Fruit fly (Drosophila melanogaster) whole organism, embryonic: ENCODE measurements around the gene CG43895.

Source experiments
- Bdp1 ChIP-seq: fragments of 200-800 bp; sonication (Bioruptor generic); optimal IDR thresholded peaks from 3 replicates; lab custom pipeline; 2016; ENCODE audit warnings: missing biosample characterization, missing genetic modification characterization
- C15 ChIP-seq: fragments of 200-800 bp; sonication (Bioruptor generic); IDR thresholded peaks from 3 replicates; pipeline ENCODE4 v1.3.6; 2022; ENCODE audit warnings: missing biosample characterization, missing genetic modification characterization
- CG10274 ChIP-seq: fragments of 200-800 bp; sonication (Bioruptor generic); optimal IDR thresholded peaks from 3 replicates; lab custom pipeline; 2017; ENCODE audit warnings: missing biosample characterization, mild to moderate bottlenecking, missing genetic modification characterization
- CG10654 ChIP-seq: fragments of 200-800 bp; sonication (Bioruptor generic); optimal IDR thresholded peaks from 2 replicates; lab custom pipeline; 2016; ENCODE audit warnings: missing biosample characterization, missing genetic modification characterization
- CG12659 ChIP-seq: fragments of 200-800 bp; sonication (Bioruptor generic); optimal IDR thresholded peaks from 3 replicates; lab custom pipeline; 2017; ENCODE audit warnings: mild to moderate bottlenecking, missing biosample characterization, missing genetic modification reagents, missing genetic modification characterization
- CG13894 ChIP-seq: fragments of 200-800 bp; sonication (Bioruptor generic); optimal IDR thresholded peaks from 3 replicates; lab custom pipeline; 2018; ENCODE audit warnings: missing biosample characterization, mild to moderate bottlenecking, missing genetic modification characterization, moderate library complexity
- CG1529 ChIP-seq: fragments of 200-800 bp; sonication (Bioruptor generic); optimal IDR thresholded peaks from 3 replicates; lab custom pipeline; 2018; ENCODE audit warnings: missing biosample characterization, missing genetic modification characterization
- CG15601 ChIP-seq: fragments of 200-800 bp; sonication (Bioruptor generic); optimal IDR thresholded peaks from 3 replicates; lab custom pipeline; 2019; ENCODE audit warnings: missing biosample characterization, mild to moderate bottlenecking, missing genetic modification characterization, moderate library complexity
- CG17328 ChIP-seq: fragments of 200-800 bp; sonication (Bioruptor generic); IDR thresholded peaks from 2 replicates; pipeline ENCODE4 v1.3.6; 2022; ENCODE audit warnings: missing biosample characterization, missing genetic modification characterization
- CG17361 ChIP-seq: fragments of 200-800 bp; sonication (Bioruptor generic); IDR thresholded peaks from 3 replicates; pipeline ENCODE4 v1.3.6; 2022; ENCODE audit warnings: missing biosample characterization, missing genetic modification characterization
- CG18011 ChIP-seq: fragments of 200-800 bp; sonication (Bioruptor generic); optimal IDR thresholded peaks from 2 replicates; lab custom pipeline; 2017; ENCODE audit warnings: missing biosample characterization, missing genetic modification characterization, mild to moderate bottlenecking, moderate library complexity, missing genotype
- CG2120 ChIP-seq: fragments of 200-800 bp; sonication (Bioruptor generic); optimal IDR thresholded peaks from 3 replicates; lab custom pipeline; 2016; ENCODE audit warnings: missing biosample characterization, missing genetic modification characterization
- CG4328 ChIP-seq: fragments of 200-800 bp; sonication (Bioruptor generic); optimal IDR thresholded peaks from 3 replicates; lab custom pipeline; 2017; ENCODE audit warnings: missing biosample characterization, missing genetic modification reagents, missing genetic modification characterization
- CG6689 ChIP-seq: fragments of 200-800 bp; sonication (Bioruptor generic); IDR thresholded peaks from 2 replicates; pipeline ENCODE4 v1.3.6; 2022; ENCODE audit warnings: missing biosample characterization, missing genetic modification characterization
- CG7372 ChIP-seq: fragments of 200-800 bp; sonication (Bioruptor generic); IDR thresholded peaks from 2 replicates; pipeline ENCODE4 v1.3.6; 2022; ENCODE audit warnings: missing biosample characterization, missing genetic modification characterization
- CG7786 ChIP-seq: fragments of 200-800 bp; sonication (Bioruptor generic); optimal IDR thresholded peaks from 2 replicates; lab custom pipeline; 2016; ENCODE audit warnings: missing biosample characterization, missing genetic modification characterization
- CG7987 ChIP-seq: fragments of 200-800 bp; sonication (Bioruptor generic); optimal IDR thresholded peaks from 2 replicates; lab custom pipeline; 2018; ENCODE audit warnings: missing biosample characterization, mild to moderate bottlenecking, missing genetic modification characterization, moderate library complexity
- CG8281 ChIP-seq: fragments of 200-800 bp; sonication (Bioruptor generic); optimal IDR thresholded peaks from 2 replicates; lab custom pipeline; 2018; ENCODE audit warnings: missing biosample characterization, mild to moderate bottlenecking, missing genetic modification characterization, moderate library complexity
- CG8924 ChIP-seq: fragments of 200-800 bp; optimal IDR thresholded peaks from 3 replicates; lab custom pipeline; 2019; ENCODE audit warnings: missing biosample characterization, mild to moderate bottlenecking, missing genetic modification characterization, moderate library complexity
- CG9797 ChIP-seq: fragments of 200-800 bp; sonication (Bioruptor generic); optimal IDR thresholded peaks from 3 replicates; lab custom pipeline; 2018; ENCODE audit warnings: missing biosample characterization, mild to moderate bottlenecking, missing genetic modification characterization
- D19B ChIP-seq: fragments of 200-800 bp; sonication (Bioruptor generic); optimal IDR thresholded peaks from 2 replicates; lab custom pipeline; 2017; ENCODE audit warnings: missing biosample characterization, mild to moderate bottlenecking, missing genetic modification characterization
- Dad ChIP-seq: fragments of 200-800 bp; sonication (Bioruptor generic); optimal IDR thresholded peaks from 3 replicates; lab custom pipeline; 2016; ENCODE audit warnings: missing biosample characterization, missing genetic modification characterization
- Dfd ChIP-seq, 2 experiments: fragments of >200 bp; optimal IDR thresholded peaks; 2 replicates each; lab custom pipeline; 2017; ENCODE audit warnings: missing biosample characterization in 2 of 2, missing genetic modification characterization in 2 of 2
- E2f2 ChIP-seq: fragments of 200-800 bp; sonication (Bioruptor generic); IDR thresholded peaks from 2 replicates; pipeline ENCODE4 v1.3.6; 2022; ENCODE audit warnings: missing biosample characterization, missing genetic modification characterization
- Max ChIP-seq: fragments of 200-800 bp; sonication (Bioruptor generic); optimal IDR thresholded peaks from 2 replicates; lab custom pipeline; 2016; ENCODE audit warnings: missing biosample characterization, mild to moderate bottlenecking, missing genetic modification characterization
- NC2β ChIP-seq: fragments of 200-800 bp; sonication (Bioruptor generic); optimal IDR thresholded peaks from 2 replicates; lab custom pipeline; 2016; ENCODE audit warnings: missing biosample characterization, missing genetic modification characterization
- NK7.1 ChIP-seq: fragments of 200-800 bp; sonication (Bioruptor generic); optimal IDR thresholded peaks from 3 replicates; lab custom pipeline; 2016; ENCODE audit warnings: missing biosample characterization, missing genetic modification characterization
- Oaz ChIP-seq: fragments of 200-800 bp; sonication (Bioruptor generic); IDR thresholded peaks from 2 replicates; pipeline ENCODE4 v1.3.6; 2022; ENCODE audit warnings: missing biosample characterization, missing genetic modification characterization
- Pdp1 ChIP-seq, 2 experiments: fragments of 200-800 bp; sonication (Bioruptor generic); optimal IDR thresholded peaks; 3 replicates each; lab custom pipeline; 2016; ENCODE audit warnings: missing biosample characterization in 2 of 2, missing genetic modification characterization in 2 of 2, mild to moderate bottlenecking in 1 of 2, moderate library complexity in 1 of 2
- Ssrp ChIP-seq: fragments of 200-800 bp; sonication (Bioruptor generic); optimal IDR thresholded peaks from 2 replicates; lab custom pipeline; 2018; ENCODE audit warnings: missing biosample characterization, mild to moderate bottlenecking, missing genetic modification characterization, moderate library complexity
- ase ChIP-seq: fragments of 200-800 bp; sonication (Bioruptor generic); IDR thresholded peaks from 3 replicates; pipeline ENCODE4 v1.3.6; 2022; ENCODE audit warnings: missing biosample characterization, missing genetic modification characterization
- ato ChIP-seq: fragments of 200-800 bp; sonication (Bioruptor generic); IDR thresholded peaks from 2 replicates; pipeline ENCODE4 v1.3.6; 2022; ENCODE audit warnings: missing biosample characterization, missing genetic modification characterization; ENCODE audit not compliant: partially characterized antibody
- bowl ChIP-seq: fragments of 200-800 bp; sonication (Bioruptor generic); IDR thresholded peaks from 2 replicates; pipeline ENCODE4 v1.3.6; 2022; ENCODE audit warnings: missing biosample characterization, missing genetic modification characterization
- ci ChIP-seq: fragments of 200-800 bp; sonication (Bioruptor generic); IDR thresholded peaks from 3 replicates; pipeline ENCODE4 v1.3.6; 2022; ENCODE audit warnings: missing biosample characterization, missing genetic modification characterization
- corto ChIP-seq: fragments of 200-800 bp; sonication (Bioruptor generic); optimal IDR thresholded peaks from 2 replicates; lab custom pipeline; 2016; ENCODE audit warnings: missing biosample characterization, mild to moderate bottlenecking, missing genetic modification characterization, moderate library complexity
- cwo ChIP-seq: fragments of 200-800 bp; sonication (Bioruptor generic); optimal IDR thresholded peaks from 3 replicates; lab custom pipeline; 2017; ENCODE audit warnings: missing biosample characterization, missing genetic modification characterization, mild to moderate bottlenecking, moderate library complexity, missing genetic modification reagents
- dati ChIP-seq: fragments of 200-800 bp; sonication (Bioruptor generic); IDR thresholded peaks from 2 replicates; pipeline ENCODE4 v1.3.6; 2022; ENCODE audit warnings: missing biosample characterization, missing genetic modification characterization
- dmrt99B ChIP-seq: fragments of 200-800 bp; sonication (Bioruptor generic); optimal IDR thresholded peaks from 2 replicates; lab custom pipeline; 2018; ENCODE audit warnings: missing biosample characterization, mild to moderate bottlenecking, missing genetic modification characterization, moderate library complexity
- emc ChIP-seq: fragments of 200-800 bp; sonication (Bioruptor generic); optimal IDR thresholded peaks from 2 replicates; lab custom pipeline; 2016; ENCODE audit warnings: missing biosample characterization, missing genetic modification characterization
- fd96Cb ChIP-seq: fragments of 200-800 bp; sonication (Bioruptor generic); optimal IDR thresholded peaks from 2 replicates; lab custom pipeline; 2018; ENCODE audit warnings: missing biosample characterization, mild to moderate bottlenecking, missing genetic modification characterization, moderate library complexity
- h ChIP-seq: fragments of >200 bp; optimal IDR thresholded peaks from 2 replicates; lab custom pipeline; 2017
- her ChIP-seq: fragments of 200-800 bp; sonication (Bioruptor generic); optimal IDR thresholded peaks from 2 replicates; lab custom pipeline; 2016; ENCODE audit warnings: missing biosample characterization, missing genetic modification characterization
- inv ChIP-seq: fragments of 200-800 bp; sonication (Bioruptor generic); IDR thresholded peaks from 2 replicates; pipeline ENCODE4 v1.3.6; 2022; ENCODE audit warnings: missing biosample characterization, missing genetic modification characterization; ENCODE audit not compliant: partially characterized antibody
- pb ChIP-seq: fragments of 200-800 bp; sonication (Bioruptor generic); optimal IDR thresholded peaks from 3 replicates; lab custom pipeline; 2016; ENCODE audit warnings: missing biosample characterization, missing genetic modification characterization
- slp2 ChIP-seq: fragments of 200-800 bp; sonication (Bioruptor generic); optimal IDR thresholded peaks from 2 replicates; lab custom pipeline; 2016; ENCODE audit warnings: missing biosample characterization, missing genetic modification characterization
- stc ChIP-seq: fragments of 200-800 bp; sonication (Bioruptor generic); IDR thresholded peaks from 2 replicates; pipeline ENCODE4 v1.3.6; 2022; ENCODE audit warnings: missing biosample characterization, missing genetic modification characterization
- trem ChIP-seq: fragments of 200-800 bp; optimal IDR thresholded peaks from 3 replicates; lab custom pipeline; 2019; ENCODE audit warnings: missing biosample characterization, mild to moderate bottlenecking, missing genetic modification characterization, moderate library complexity
- unc-4 ChIP-seq: fragments of 200-800 bp; sonication (Bioruptor generic); IDR thresholded peaks from 2 replicates; pipeline ENCODE4 v1.3.6; 2022; ENCODE audit warnings: missing biosample characterization, missing genetic modification characterization; ENCODE audit not compliant: partially characterized antibody

CG43895 gene

dm6 chr3L:21832203-21833160, 19.0 kb upstream of the CG43895 start, which contains the start of the genes CG7148 and Nopp140 (continued):
- TF ChIP-seq unc-4 (GFP tag; lab: Robert Waterston, UW) (no peak), CG7372 (GFP tag; lab: Robert Waterston, UW) (peak; percentile 49; the same call in 1 of the 2 replicates), trem (peak; percentile 81), CG13894 (tag; lab: Kevin White, UChicago) (peak; percentile 72), corto (GFP tag; lab: Kevin White, UChicago) (no peak), CG18011 (GFP tag; lab: Kevin White, UChicago) (peak; percentile 34), CG2120 (GFP tag; lab: Kevin White, UChicago) (peak; percentile 81), h (lab: Kevin White, UChicago) (no peak), D19B (peak; percentile 33), dmrt99B (no peak), ato (no peak), pb (peak; percentile 19), CG1529 (GFP tag; lab: Kevin White, UChicago) (no peak), Ssrp (peak; percentile 49), CG7987 (GFP tag; lab: Kevin White, UChicago) (peak; percentile 77), Max (GFP tag; lab: Kevin White, UChicago) (peak; percentile 97), CG8924 (tag; lab: Kevin White, UChicago) (peak; percentile 79), CG4328 (GFP tag; lab: Kevin White, UChicago) (peak; percentile 1), CG7786 (GFP tag; lab: Kevin White, UChicago) (peak; percentile 64), CG9797 (GFP tag; lab: Kevin White, UChicago) (peak; percentile 14), E2f2 (GFP tag; lab: Robert Waterston, UW) (peak; percentile 55), Dfd (GFP tag; optimal IDR thresholded peaks at IDR 0.05; lab: Kevin White, UChicago) (no peak), fd96Cb (peak; percentile 38), emc (GFP tag; lab: Kevin White, UChicago) (peak; percentile 51), NC2β (GFP tag; lab: Kevin White, UChicago) (peak; percentile 37), cwo (GFP tag; lab: Kevin White, UChicago) (peak; percentile 78), Dad (GFP tag; lab: Kevin White, UChicago) (peak; percentile 27), dati (GFP tag; lab: Robert Waterston, UW) (0 out of 2 replicates have a peak, but pooled peaks have one; percentile 30), CG15601 (tag; lab: Kevin White, UChicago) (peak; percentile 27), CG10654 (GFP tag; lab: Kevin White, UChicago) (peak; percentile 48), CG17361 (peak; percentile 47; the same call in 1 of the 3 replicates), ci (peak; percentile 87), stc (GFP tag; lab: Robert Waterston, UW) (no peak; the same call in 1 of the 2 replicates), bowl (0 out of 2 replicates have a peak, but pooled peaks have one; percentile 25), CG6689 (GFP tag; lab: Robert Waterston, UW) (0 out of 2 replicates have a peak, but pooled peaks have one; percentile 20), Pdp1 (GFP tag; optimal IDR thresholded peaks at IDR 0.05; lab: Kevin White, UChicago) (peak; percentile 38 to 62), inv (GFP tag; lab: Robert Waterston, UW) (no peak), Oaz (no peak), ase (GFP tag; lab: Robert Waterston, UW) (peak; percentile 44; the same call in 1 of the 3 replicates), CG10274 (GFP tag; lab: Kevin White, UChicago) (no peak), Bdp1 (GFP tag; lab: Kevin White, UChicago) (peak; percentile 50), NK7.1 (GFP tag; lab: Kevin White, UChicago) (no peak), slp2 (GFP tag; lab: Kevin White, UChicago) (peak; percentile 10), her (peak; percentile 68), CG12659 (GFP tag; lab: Kevin White, UChicago) (peak; percentile 78), CG8281 (tag; lab: Kevin White, UChicago) (peak; percentile 13), C15 (GFP tag; lab: Robert Waterston, UW) (peak; percentile 13; the same call in 1 of the 3 replicates), CG17328 (GFP tag; lab: Robert Waterston, UW) (peak; percentile 65)
